Worm (Caenorhabditis elegans) whole organism, young adult: ENCODE data around the gene srw-71.

ENCODE experiments used
- B0261.1 ChIP-seq: sonication (generic microtip); optimal IDR thresholded peaks from 2 replicates; lab custom pipeline; 2016; ENCODE audit warnings: mild to moderate bottlenecking, missing genetic modification characterization, moderate library complexity, missing compliant biosample characterization
- D2030.7 ChIP-seq: fragments of 200-800 bp; sonication (Bioruptor generic); IDR thresholded peaks from 2 replicates; pipeline ENCODE4 v1.3.6; 2022; ENCODE audit warnings: missing genetic modification reagents, missing genetic modification characterization, missing compliant biosample characterization
- attf-3 ChIP-seq: fragments of 200-800 bp; sonication (Bioruptor generic); conservative IDR thresholded peaks from 2 replicates; pipeline ENCODE4 v1.3.6; 2022; ENCODE audit warnings: missing genetic modification reagents, missing genetic modification characterization, missing compliant biosample characterization
- gei-17 ChIP-seq: fragments of 200-800 bp; sonication (Bioruptor generic); optimal IDR thresholded peaks from 2 replicates; lab custom pipeline; 2018; ENCODE audit warnings: mild to moderate bottlenecking, missing genetic modification characterization, missing compliant biosample characterization
- hrde-1 ChIP-seq: sonication (generic microtip); optimal IDR thresholded peaks from 2 replicates; lab custom pipeline; 2016; ENCODE audit warnings: missing genetic modification characterization, mild to moderate bottlenecking, missing compliant biosample characterization, moderate library complexity, missing genotype, missing genetic modification reagents, borderline replicate concordance
- nfya-1 ChIP-seq: sonication (generic microtip); optimal IDR thresholded peaks from 2 replicates; lab custom pipeline; 2017; ENCODE audit warnings: antibody characterized with exemption, missing compliant biosample characterization, missing genetic modification characterization, borderline replicate concordance; ENCODE audit not compliant: insufficient read depth
- snpc-4 ChIP-seq, 5 experiments: fragments of 150-350 bp in 1 of 5; sonication (generic microtip) in 4 of 5; optimal IDR thresholded peaks; 2 replicates each; lab custom pipeline; 2014 to 2018; ENCODE audit warnings: missing genetic modification characterization in 5 of 5, missing biosample characterization in 3 of 5, antibody characterized with exemption in 2 of 5, mild to moderate bottlenecking in 2 of 5, missing compliant biosample characterization in 2 of 5, missing genotype in 2 of 5, moderate library complexity in 2 of 5, missing genetic modification reagents in 1 of 5

DNA sequence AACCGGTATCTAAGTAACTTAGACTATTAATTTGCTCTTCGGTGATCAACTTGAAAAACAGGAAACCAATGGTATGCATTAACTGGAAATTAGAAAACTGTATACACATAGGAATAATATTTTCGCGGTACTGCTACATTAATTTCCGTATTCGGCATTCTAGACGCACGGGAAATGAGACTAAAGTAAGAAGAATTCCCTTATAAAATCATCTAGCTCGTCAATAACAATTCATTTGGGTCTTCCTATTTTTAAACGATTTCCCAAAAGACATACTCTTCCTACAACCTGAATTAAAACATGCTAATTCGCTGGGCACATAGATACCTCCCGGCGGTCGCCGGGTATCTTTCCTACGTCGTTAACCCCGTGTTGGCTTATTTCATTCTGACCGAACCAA, 28.6 kb downstream of the srw-71 start, which contains the start of gene srj-13:
- TF ChIP-seq snpc-4 (GFP tag; optimal IDR thresholded peaks at IDR 0.05; lab: Kevin White, UChicago) (no peak), snpc-4 (tag; optimal IDR thresholded peaks at IDR 0.05; lab: Kevin White, UChicago) (no peak), D2030.7 (GFP tag; lab: Robert Waterston, UW) (no peak), gei-17 (GFP tag; lab: Kevin White, UChicago) (no peak), hrde-1 (no peak), attf-3 (no peak), nfya-1 (tag; lab: Kevin White, UChicago) (no peak), B0261.1 (tag; lab: Kevin White, UChicago) (no peak)
